Worm (Caenorhabditis elegans) whole organism, L3 larva: ENCODE measurements around the gene hyl-2.

Experiments used
- ZK546.5 ChIP-seq: sonication (generic microtip); optimal IDR thresholded peaks from 2 replicates; lab custom pipeline; 2017; ENCODE audit warnings: missing biosample characterization, missing genetic modification characterization
- nhr-77 ChIP-seq: fragments of 150-350 bp; optimal IDR thresholded peaks from 2 replicates; lab custom pipeline; 2014; ENCODE audit warnings: missing biosample characterization, missing genetic modification characterization

DNA sequence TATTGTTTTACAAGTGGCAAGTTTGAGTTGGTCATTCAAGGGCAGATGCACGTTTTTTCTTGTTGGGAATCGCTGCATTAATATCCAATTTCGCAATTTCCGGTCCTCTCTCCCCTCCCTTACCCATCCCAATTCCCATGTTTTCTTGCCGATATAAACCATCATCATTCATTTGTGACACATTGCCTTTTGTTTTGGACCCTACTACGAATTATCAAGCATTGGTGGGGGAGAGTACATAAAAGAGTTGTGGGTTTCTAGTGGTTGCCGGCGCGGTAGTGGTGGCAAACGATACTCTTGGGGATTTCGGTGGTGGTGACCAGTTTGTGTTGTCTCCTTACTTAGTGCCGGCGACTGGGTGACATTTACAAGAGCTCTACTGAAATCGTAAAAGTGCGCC is 43.0 kb upstream of the hyl-2 start:
- TF ChIP-seq nhr-77 (tag; lab: Kevin White, UChicago) = no peak
- TF ChIP-seq ZK546.5 (tag; lab: Kevin White, UChicago) = no peak
